Fruit fly (Drosophila melanogaster) whole organism, wandering third instar larva: ENCODE results near the gene ph-d.

Experiments used
- CG32264 ChIP-seq: fragments of 200-800 bp; sonication (Bioruptor generic); optimal IDR thresholded peaks from 2 replicates; lab custom pipeline; 2016; ENCODE audit warnings: missing biosample characterization, missing genetic modification characterization
- GATAd ChIP-seq: sonication (Bioruptor generic); optimal IDR thresholded peaks from 2 replicates; lab custom pipeline; 2016; ENCODE audit warnings: missing biosample characterization, missing genetic modification characterization
- Mio ChIP-seq: sonication (Bioruptor generic); optimal IDR thresholded peaks from 2 replicates; lab custom pipeline; 2016; ENCODE audit warnings: missing biosample characterization, missing genetic modification characterization
- N ChIP-seq: fragments of >200 bp; optimal IDR thresholded peaks from 2 replicates; lab custom pipeline; 2018; ENCODE audit warnings: missing biosample characterization, missing external identifiers, missing genetic modification characterization
- Sp1 ChIP-seq: fragments of 200-800 bp; sonication (Bioruptor generic); optimal IDR thresholded peaks from 3 replicates; lab custom pipeline; 2019; ENCODE audit warnings: missing biosample characterization, mild to moderate bottlenecking, missing genetic modification characterization, moderate library complexity
- Vsx2 ChIP-seq: fragments of 200-300, 225-300 bp; sonication (Bioruptor generic); optimal IDR thresholded peaks from 2 replicates; lab custom pipeline; 2018; ENCODE audit warnings: missing biosample characterization, missing genetic modification characterization; ENCODE audit not compliant: partially characterized antibody
- br ChIP-seq: fragments of 200-800 bp; sonication (Bioruptor generic); optimal IDR thresholded peaks from 2 replicates; lab custom pipeline; 2016; ENCODE audit warnings: missing biosample characterization, missing genetic modification characterization
- dl ChIP-seq, 2 experiments: fragments of 175-275, 200-275 bp in 1 of 2; fragments of 200-275 bp in 1 of 2; sonication (Bioruptor generic); optimal IDR thresholded peaks; lab custom pipeline; 2018; ENCODE audit warnings: mild to moderate bottlenecking in 2 of 2, missing biosample characterization in 2 of 2, missing genetic modification characterization in 2 of 2, moderate library complexity in 2 of 2; ENCODE audit not compliant: partially characterized antibody in 2 of 2, insufficient read depth in 1 of 2
- dmrt93B ChIP-seq: fragments of 200-800 bp; sonication (Bioruptor generic); optimal IDR thresholded peaks from 2 replicates; lab custom pipeline; 2018; ENCODE audit warnings: missing biosample characterization, mild to moderate bottlenecking, missing genetic modification characterization
- dsf ChIP-seq: sonication (Bioruptor generic); optimal IDR thresholded peaks from 2 replicates; lab custom pipeline; 2016; ENCODE audit warnings: missing biosample characterization, missing genetic modification characterization, borderline replicate concordance
- foxo ChIP-seq, 2 experiments: fragments of 200-800 bp; sonication (Bioruptor generic); optimal IDR thresholded peaks; 2 replicates in 1 of 2; 3 replicates in 1 of 2; lab custom pipeline; 2016 to 2017; ENCODE audit warnings: missing biosample characterization in 2 of 2, missing genetic modification characterization in 2 of 2
- h ChIP-seq: fragments of 200-800 bp; sonication (Bioruptor generic); optimal IDR thresholded peaks from 3 replicates; lab custom pipeline; 2016; ENCODE audit warnings: missing biosample characterization, mild to moderate bottlenecking, missing genetic modification characterization
- jim ChIP-seq: fragments of 175-275, 200-325 bp; sonication (Bioruptor generic); optimal IDR thresholded peaks from 2 replicates; lab custom pipeline; 2016; ENCODE audit warnings: missing biosample characterization, mild to moderate bottlenecking, missing genetic modification characterization
- lola ChIP-seq: fragments of >200 bp; optimal IDR thresholded peaks from 2 replicates; lab custom pipeline; 2017; ENCODE audit warnings: missing biosample characterization, missing genetic modification characterization
- pan ChIP-seq: fragments of >200 bp; optimal IDR thresholded peaks from 2 replicates; lab custom pipeline; 2017
- rgr ChIP-seq: fragments of 200-800 bp; sonication (Bioruptor generic); optimal IDR thresholded peaks from 3 replicates; lab custom pipeline; 2016; ENCODE audit warnings: missing biosample characterization, mild to moderate bottlenecking, missing genetic modification characterization
- sv ChIP-seq: fragments of 200-800 bp; sonication (Bioruptor generic); optimal IDR thresholded peaks from 3 replicates; lab custom pipeline; 2016; ENCODE audit warnings: missing biosample characterization, missing genetic modification characterization
- tai ChIP-seq: sonication (Bioruptor generic); optimal IDR thresholded peaks from 2 replicates; lab custom pipeline; 2016; ENCODE audit warnings: missing biosample characterization, missing genetic modification characterization
- usp ChIP-seq: fragments of >200 bp; optimal IDR thresholded peaks from 2 replicates; lab custom pipeline; 2017; ENCODE audit warnings: missing biosample characterization, missing genetic modification characterization

The ph-d gene

DNA sequence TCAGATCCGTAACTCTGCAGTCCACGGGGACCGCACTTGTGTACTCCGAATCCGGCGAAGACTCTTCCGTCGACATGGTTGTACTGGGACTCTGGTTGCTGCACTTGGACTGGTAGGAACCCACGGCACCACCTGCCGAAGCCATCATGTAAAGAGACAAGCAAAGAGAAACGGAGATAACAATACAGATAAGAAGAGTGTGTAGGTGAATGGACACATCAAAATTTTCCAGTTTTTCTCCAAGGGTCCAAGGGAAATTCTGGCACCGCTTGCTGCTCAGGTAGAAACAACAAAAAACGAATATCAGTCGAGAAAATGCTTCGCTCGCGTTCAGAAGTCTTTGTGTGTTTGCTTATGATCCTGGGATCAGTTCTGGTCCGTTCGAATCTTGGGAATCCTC, 54.8 kb downstream of the ph-d start, which contains the start of gene CG4194:
CG4194 (plus strand) TSS at position 301 of the 400 bp plus-strand sequence.
- TF ChIP-seq tai (GFP tag; lab: Kevin White, UChicago) (no peak), h (GFP tag; lab: Kevin White, UChicago) (no peak), br (GFP tag; lab: Kevin White, UChicago) (no peak), Sp1 (GFP tag; lab: Kevin White, UChicago) (no peak), N (GFP tag; lab: Kevin White, UChicago) (no peak), dl (GFP tag; optimal IDR thresholded peaks at IDR 0.05; lab: Kevin White, UChicago; ENCODE audit: insufficient read depth in 1 of 2, partially characterized antibody in 2 of 2) (no peak), usp (GFP tag; lab: Kevin White, UChicago) (no peak), lola (GFP tag; lab: Kevin White, UChicago) (no peak), jim (no peak), rgr (no peak), Mio (no peak), foxo (GFP tag; optimal IDR thresholded peaks at IDR 0.05; lab: Kevin White, UChicago) (no peak), dmrt93B (GFP tag; lab: Kevin White, UChicago) (no peak), Vsx2 (GFP tag; lab: Kevin White, UChicago) (no peak), pan (lab: Kevin White, UChicago) (no peak), dsf (no peak), GATAd (GFP tag; lab: Kevin White, UChicago) (no peak), CG32264 (GFP tag; lab: Kevin White, UChicago) (no peak)

DNA sequence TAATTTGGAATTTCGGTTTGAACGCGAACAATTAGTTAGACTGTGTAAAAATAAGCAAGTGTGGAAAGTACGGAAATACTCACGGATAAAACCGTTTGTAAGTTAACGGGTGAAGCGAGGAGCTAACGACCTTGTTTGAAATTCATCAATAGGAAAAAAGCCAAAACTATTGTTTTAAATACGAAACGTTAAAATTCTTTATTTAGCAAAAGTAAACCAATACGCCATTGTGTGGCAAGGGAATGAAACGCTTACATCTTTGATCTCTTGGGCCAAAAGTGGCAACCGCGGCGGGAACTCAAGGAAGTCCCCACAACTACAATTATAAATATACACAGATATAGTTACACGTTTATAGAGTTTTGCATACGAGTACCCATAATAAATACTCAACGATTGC, 56.8 kb downstream of the ph-d start, which contains the start of gene CG14054:
CG14054 (minus strand) TSS at position 101 of the 400 bp plus-strand sequence.
- TF ChIP-seq sv (no peak), GATAd (GFP tag; lab: Kevin White, UChicago) (no peak)
